Worm (Caenorhabditis elegans): Measurements from ENCODE around the gene clec-65.

Gene clec-65

DNA sequence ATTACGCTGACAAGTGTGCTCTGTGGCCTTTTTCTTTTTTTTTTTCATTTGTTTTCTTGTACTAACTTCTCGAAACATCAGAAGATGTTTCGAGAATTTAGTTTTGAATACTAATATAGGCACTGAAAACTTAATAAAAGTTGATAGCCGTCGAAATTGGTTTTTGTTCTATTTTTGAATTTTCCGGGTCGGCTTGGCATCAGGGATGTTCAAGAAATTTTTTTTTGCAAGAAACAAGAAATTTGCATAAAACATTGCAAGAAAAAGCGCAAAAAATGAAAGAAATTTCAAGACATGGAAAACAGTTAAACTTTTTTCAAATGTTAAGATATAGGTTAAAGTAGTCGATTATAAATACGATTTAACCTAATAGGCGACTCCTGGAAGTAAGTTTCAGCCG is 22.1 kb downstream of the clec-65 start (continued):
- TF ChIP-seq hlh-26 (GFP tag; conservative IDR thresholded peaks at IDR 0.05) (no peak), hsf-1 (GFP tag; IDR thresholded peaks at IDR 0.05) (peak; percentile 69), dpl-1 (GFP tag; optimal IDR thresholded peaks at IDR 0.05) (no peak), ceh-91 (GFP tag; IDR thresholded peaks at IDR 0.05) (no peak), dpff-1 (tag; optimal IDR thresholded peaks at IDR 0.05) (no peak), chd-7 (tag; optimal IDR thresholded peaks at IDR 0.05) (peak; percentile 6), repo-1 (tag; optimal IDR thresholded peaks at IDR 0.05) (peak; percentile 47), snpc-3.4 (tag; optimal IDR thresholded peaks at IDR 0.05) (peak; percentile 24), lin-35 (GFP tag; optimal IDR thresholded peaks at IDR 0.05) (no peak), mxl-1 (tag; optimal IDR thresholded peaks at IDR 0.05) (no peak), madf-8 (GFP tag; conservative IDR thresholded peaks at IDR 0.05) (no peak), mel-28 (tag; optimal IDR thresholded peaks at IDR 0.05; ENCODE audit: borderline replicate concordance) (no peak), zfh-2 (GFP tag; conservative IDR thresholded peaks at IDR 0.05) (no peak), F22D6.2 (tag; optimal IDR thresholded peaks at IDR 0.05) (no peak), gei-17 (GFP tag; optimal IDR thresholded peaks at IDR 0.05) (no peak), T26A5.8 (tag; optimal IDR thresholded peaks at IDR 0.05) (peak; percentile 33), ama-1 (optimal IDR thresholded peaks at IDR 0.05) (no peak), ama-1 (GFP tag; optimal IDR thresholded peaks at IDR 0.05) (peak in 1 of 2 experiments; percentile 91), ztf-3 (GFP tag; optimal IDR thresholded peaks at IDR 0.05) (no peak), madf-6 (GFP tag; IDR thresholded peaks at IDR 0.05) (peak; percentile 69), F37B4.10 (GFP tag; IDR thresholded peaks at IDR 0.05) (no peak), athp-1 (tag; optimal IDR thresholded peaks at IDR 0.05) (peak; percentile 53), bed-1 (GFP tag; IDR thresholded peaks at IDR 0.05) (no peak), egl-18 (GFP tag; IDR thresholded peaks at IDR 0.05) (no peak), efl-1 (GFP tag; optimal IDR thresholded peaks at IDR 0.05) (no peak), xnd-1 (tag; optimal IDR thresholded peaks at IDR 0.05) (peak; percentile 46), ztf-6 (GFP tag; IDR thresholded peaks at IDR 0.05) (no peak), rec-8 (tag; optimal IDR thresholded peaks at IDR 0.05) (peak in 1 of 2 experiments; percentile 45), lag-1 (GFP tag; IDR thresholded peaks at IDR 0.05) (no peak), rpc-1 (optimal IDR thresholded peaks at IDR 0.05) (no peak), rpc-1 (tag; optimal IDR thresholded peaks at IDR 0.05) (no peak), K11D2.4 (GFP tag; IDR thresholded peaks at IDR 0.05) (no peak), F55B11.4 (tag; optimal IDR thresholded peaks at IDR 0.05; ENCODE audit: borderline replicate concordance, insufficient read depth) (no peak), atf-7 (tag; optimal IDR thresholded peaks at IDR 0.05) (no peak), ztf-25 (GFP tag; IDR thresholded peaks at IDR 0.05) (0 out of 2 replicates have a peak, but pooled peaks have one; percentile 11), madf-10 (tag; optimal IDR thresholded peaks at IDR 0.05) (no peak), ztf-22 (GFP tag; optimal IDR thresholded peaks at IDR 0.05) (no peak), pbrm-1 (GFP tag; IDR thresholded peaks at IDR 0.05) (peak; percentile 36; the same call in 1 of the 2 replicates), F57A8.1 (GFP tag; optimal IDR thresholded peaks at IDR 0.05) (no peak), lsl-1 (GFP tag; optimal IDR thresholded peaks at IDR 0.05) (peak; percentile 6), ceh-100 (GFP tag; IDR thresholded peaks at IDR 0.05) (0 out of 2 replicates have a peak, but pooled peaks have one; percentile 14), die-1 (tag; optimal IDR thresholded peaks at IDR 0.05) (peak; percentile 6), lsy-27 (tag; optimal IDR thresholded peaks at IDR 0.05; ENCODE audit: borderline replicate concordance, insufficient read depth) (no peak), T07F8.4 (tag; optimal IDR thresholded peaks at IDR 0.05) (no peak), F49E8.2 (tag; optimal IDR thresholded peaks at IDR 0.05; ENCODE audit: insufficient read depth) (peak; percentile 78), aptf-3 (GFP tag; IDR thresholded peaks at IDR 0.05) (no peak), fkh-3 (tag; optimal IDR thresholded peaks at IDR 0.05) (no peak), nfya-2 (GFP tag; IDR thresholded peaks at IDR 0.05) (0 out of 2 replicates have a peak, but pooled peaks have one; percentile 12), let-607 (tag; optimal IDR thresholded peaks at IDR 0.05) (no peak)
